Fruit fly (Drosophila melanogaster) whole organism, embryonic: ENCODE data around the gene CG31041.
A peak's percentile ranks its signal among the peaks of the same experiment; 100 is the strongest.

ENCODE experiments used
- ATbp ChIP-seq: fragments of 200-800 bp; sonication (Bioruptor generic); optimal IDR thresholded peaks from 2 replicates; lab custom pipeline; 2017; ENCODE audit warnings: missing biosample characterization, mild to moderate bottlenecking, missing genetic modification characterization, missing genetic modification reagents
- Asciz ChIP-seq: fragments of 200-800 bp; sonication (Bioruptor generic); optimal IDR thresholded peaks from 2 replicates; lab custom pipeline; 2017; ENCODE audit warnings: missing biosample characterization, mild to moderate bottlenecking, missing genetic modification characterization, missing genetic modification reagents
- B-H1 ChIP-seq: fragments of 200-800 bp; sonication (Bioruptor generic); IDR thresholded peaks from 3 replicates; pipeline ENCODE4 v1.3.6; 2022; ENCODE audit warnings: missing biosample characterization, missing genetic modification characterization
- Bdp1 ChIP-seq: fragments of 200-800 bp; sonication (Bioruptor generic); optimal IDR thresholded peaks from 3 replicates; lab custom pipeline; 2016; ENCODE audit warnings: missing biosample characterization, missing genetic modification characterization
- Blimp-1 ChIP-seq: fragments of 200-800 bp; sonication (Bioruptor generic); optimal IDR thresholded peaks from 3 replicates; lab custom pipeline; 2018; ENCODE audit warnings: missing biosample characterization, missing genetic modification characterization, mild to moderate bottlenecking, moderate library complexity, missing genetic modification reagents
- CG10274 ChIP-seq: fragments of 200-800 bp; sonication (Bioruptor generic); optimal IDR thresholded peaks from 3 replicates; lab custom pipeline; 2017; ENCODE audit warnings: missing biosample characterization, mild to moderate bottlenecking, missing genetic modification characterization
- CG10431 ChIP-seq: fragments of 200-800 bp; sonication (Bioruptor generic); optimal IDR thresholded peaks from 3 replicates; lab custom pipeline; 2018; ENCODE audit warnings: missing biosample characterization, mild to moderate bottlenecking, missing genetic modification characterization
- CG11085 ChIP-seq: fragments of 200-800 bp; sonication (Bioruptor generic); IDR thresholded peaks from 2 replicates; pipeline ENCODE4 v1.3.6; 2022; ENCODE audit warnings: missing biosample characterization, missing genetic modification characterization
- CG13624 ChIP-seq: fragments of 200-800 bp; sonication (Bioruptor generic); optimal IDR thresholded peaks from 2 replicates; lab custom pipeline; 2016; ENCODE audit warnings: missing biosample characterization, missing genetic modification characterization
- CG16863 ChIP-seq: fragments of 200-800 bp; sonication (Bioruptor generic); optimal IDR thresholded peaks from 3 replicates; lab custom pipeline; 2016; ENCODE audit warnings: missing biosample characterization, missing genetic modification characterization
- CG17186 ChIP-seq: fragments of 200-800 bp; sonication (Bioruptor generic); optimal IDR thresholded peaks from 3 replicates; lab custom pipeline; 2017; ENCODE audit warnings: missing biosample characterization, missing genetic modification reagents, missing genetic modification characterization
- CG17612 ChIP-seq: fragments of 200-800 bp; sonication (Bioruptor generic); IDR thresholded peaks from 2 replicates; pipeline ENCODE4 v1.3.6; 2022; ENCODE audit warnings: missing biosample characterization, missing genetic modification characterization
- CG18619 ChIP-seq: fragments of 200-800 bp; sonication (Bioruptor generic); optimal IDR thresholded peaks from 3 replicates; lab custom pipeline; 2017; ENCODE audit warnings: missing biosample characterization, mild to moderate bottlenecking, missing genetic modification characterization
- CG2120 ChIP-seq: fragments of 200-800 bp; sonication (Bioruptor generic); optimal IDR thresholded peaks from 3 replicates; lab custom pipeline; 2016; ENCODE audit warnings: missing biosample characterization, missing genetic modification characterization
- CG3281 ChIP-seq: fragments of 200-800 bp; sonication (Bioruptor generic); optimal IDR thresholded peaks from 3 replicates; lab custom pipeline; 2017; ENCODE audit warnings: missing biosample characterization, mild to moderate bottlenecking, missing genetic modification characterization
- CG42726 ChIP-seq: fragments of 200-800 bp; sonication (Bioruptor generic); IDR thresholded peaks from 2 replicates; pipeline ENCODE4 v1.3.6; 2022; ENCODE audit warnings: missing biosample characterization, missing genetic modification characterization; ENCODE audit not compliant: partially characterized antibody
- CG8089 ChIP-seq: fragments of 200-800 bp; sonication (Bioruptor generic); optimal IDR thresholded peaks from 3 replicates; lab custom pipeline; 2016; ENCODE audit warnings: missing biosample characterization, missing genetic modification characterization
- CG9215 ChIP-seq: fragments of 200-800 bp; sonication (Bioruptor generic); IDR thresholded peaks from 2 replicates; pipeline ENCODE4 v1.3.6; 2022; ENCODE audit warnings: missing biosample characterization, missing genetic modification characterization
- D19A ChIP-seq: fragments of 200-800 bp; optimal IDR thresholded peaks from 3 replicates; lab custom pipeline; 2019; ENCODE audit warnings: missing biosample characterization, mild to moderate bottlenecking, missing genetic modification characterization, moderate library complexity
- Dfd ChIP-seq, 2 experiments: fragments of >200 bp; optimal IDR thresholded peaks; 2 replicates each; lab custom pipeline; 2017; ENCODE audit warnings: missing biosample characterization in 2 of 2, missing genetic modification characterization in 2 of 2
- E2f2 ChIP-seq: fragments of 200-800 bp; sonication (Bioruptor generic); IDR thresholded peaks from 2 replicates; pipeline ENCODE4 v1.3.6; 2022; ENCODE audit warnings: missing biosample characterization, missing genetic modification characterization
- Elba2 ChIP-seq: fragments of 200-800 bp; sonication (Bioruptor generic); optimal IDR thresholded peaks from 3 replicates; lab custom pipeline; 2016; ENCODE audit warnings: missing biosample characterization, missing genetic modification characterization
- HLH3B ChIP-seq: fragments of 200-800 bp; sonication (Bioruptor generic); IDR thresholded peaks from 2 replicates; pipeline ENCODE4 v1.3.6; 2022; ENCODE audit warnings: missing biosample characterization, missing genetic modification characterization
- HLHmδ ChIP-seq: fragments of 200-800 bp; sonication (Bioruptor generic); optimal IDR thresholded peaks from 2 replicates; lab custom pipeline; 2018; ENCODE audit warnings: missing biosample characterization, mild to moderate bottlenecking, missing genetic modification characterization, moderate library complexity
- Oli ChIP-seq: fragments of 200-800 bp; sonication (Bioruptor generic); optimal IDR thresholded peaks from 2 replicates; lab custom pipeline; 2018; ENCODE audit warnings: missing biosample characterization, mild to moderate bottlenecking, missing genetic modification characterization, moderate library complexity
- Scr ChIP-seq: fragments of 200-800 bp; sonication (Bioruptor generic); IDR thresholded peaks from 2 replicates; pipeline ENCODE4 v1.3.6; 2022; ENCODE audit warnings: missing biosample characterization, missing genetic modification characterization; ENCODE audit not compliant: partially characterized antibody
- Xrp1 ChIP-seq: fragments of 200-800 bp; sonication (Bioruptor generic); IDR thresholded peaks from 2 replicates; pipeline ENCODE4 v1.3.6; 2022; ENCODE audit warnings: missing biosample characterization, missing genetic modification characterization
- aop ChIP-seq: fragments of 200-800 bp; sonication (Bioruptor generic); IDR thresholded peaks from 2 replicates; pipeline ENCODE4 v1.3.6; 2022; ENCODE audit warnings: missing biosample characterization, missing genetic modification characterization
- bab2 ChIP-seq: fragments of 200-800 bp; sonication (Bioruptor generic); optimal IDR thresholded peaks from 2 replicates; lab custom pipeline; 2016; ENCODE audit warnings: missing biosample characterization, missing genetic modification characterization
- bcd ChIP-seq: fragments of 200-800 bp; sonication (Bioruptor generic); optimal IDR thresholded peaks from 2 replicates; lab custom pipeline; 2017; ENCODE audit warnings: missing biosample characterization, mild to moderate bottlenecking, missing genetic modification characterization
- cato ChIP-seq: fragments of 200-800 bp; sonication (Bioruptor generic); optimal IDR thresholded peaks from 2 replicates; lab custom pipeline; 2016; ENCODE audit warnings: missing biosample characterization, missing genetic modification characterization, borderline replicate concordance
- ci ChIP-seq: fragments of 200-800 bp; sonication (Bioruptor generic); IDR thresholded peaks from 3 replicates; pipeline ENCODE4 v1.3.6; 2022; ENCODE audit warnings: missing biosample characterization, missing genetic modification characterization
- dm ChIP-seq: fragments of 200-800 bp; sonication (Bioruptor generic); optimal IDR thresholded peaks from 3 replicates; lab custom pipeline; 2016; ENCODE audit warnings: missing biosample characterization, missing genetic modification characterization
- eve ChIP-seq, 2 experiments: fragments of >200 bp; optimal IDR thresholded peaks; 2 replicates each; lab custom pipeline; 2017; ENCODE audit warnings: missing biosample characterization in 2 of 2, missing genetic modification characterization in 2 of 2
- fd102C ChIP-seq: fragments of 200-800 bp; sonication (Bioruptor generic); optimal IDR thresholded peaks from 2 replicates; lab custom pipeline; 2018; ENCODE audit warnings: missing biosample characterization, mild to moderate bottlenecking, missing genetic modification characterization, moderate library complexity
- gce ChIP-seq: fragments of 200-800 bp; sonication (Bioruptor generic); IDR thresholded peaks from 3 replicates; pipeline ENCODE4 v1.3.6; 2022; ENCODE audit warnings: missing biosample characterization, missing genetic modification characterization
- grau ChIP-seq: fragments of 200-800 bp; optimal IDR thresholded peaks from 3 replicates; lab custom pipeline; 2019; ENCODE audit warnings: missing biosample characterization, mild to moderate bottlenecking, missing genetic modification characterization, moderate library complexity
- hbn ChIP-seq: fragments of 200-800 bp; sonication (Bioruptor generic); IDR thresholded peaks from 2 replicates; pipeline ENCODE4 v1.3.6; 2022; ENCODE audit warnings: missing biosample characterization, missing genetic modification characterization; ENCODE audit not compliant: partially characterized antibody
- jing ChIP-seq: fragments of 200-800 bp; sonication (Bioruptor generic); optimal IDR thresholded peaks from 2 replicates; lab custom pipeline; 2018; ENCODE audit warnings: missing biosample characterization, mild to moderate bottlenecking, missing genetic modification characterization
- mam ChIP-seq: fragments of 200-800 bp; sonication (Bioruptor generic); optimal IDR thresholded peaks from 3 replicates; lab custom pipeline; 2016; ENCODE audit warnings: missing biosample characterization, missing genetic modification characterization
- pan ChIP-seq, 4 experiments: fragments of >200 bp in 3 of 4; fragments of 200-800 bp in 1 of 4; sonication (Bioruptor generic) in 1 of 4; optimal IDR thresholded peaks in 3 of 4; IDR thresholded peaks in 1 of 4; 2 replicates each; pipeline versions ENCODE4 v1.3.6 to Lab custom; 2017 to 2022; ENCODE audit warnings: missing biosample characterization in 2 of 4, missing genetic modification characterization in 2 of 4, mixed read lengths in 1 of 4
- psq ChIP-seq: fragments of 200-800 bp; sonication (Bioruptor generic); optimal IDR thresholded peaks from 2 replicates; lab custom pipeline; 2017; ENCODE audit warnings: missing biosample characterization, missing genetic modification characterization
- pzg ChIP-seq: fragments of 200-800 bp; sonication (Bioruptor generic); optimal IDR thresholded peaks from 3 replicates; lab custom pipeline; 2018; ENCODE audit warnings: missing biosample characterization, mild to moderate bottlenecking, missing genetic modification characterization, moderate library complexity
- repo ChIP-seq: fragments of 200-800 bp; sonication (Bioruptor generic); optimal IDR thresholded peaks from 2 replicates; lab custom pipeline; 2016; ENCODE audit warnings: missing biosample characterization, missing genetic modification characterization
- shn ChIP-seq: fragments of 200-800 bp; sonication (Bioruptor generic); optimal IDR thresholded peaks from 3 replicates; lab custom pipeline; 2016; ENCODE audit warnings: missing biosample characterization, missing genetic modification characterization
- tup ChIP-seq: fragments of 200-800 bp; sonication (Bioruptor generic); optimal IDR thresholded peaks from 2 replicates; lab custom pipeline; 2016; ENCODE audit warnings: missing biosample characterization, mild to moderate bottlenecking, missing genetic modification characterization, moderate library complexity
- tx ChIP-seq: fragments of 200-800 bp; sonication (Bioruptor generic); optimal IDR thresholded peaks from 2 replicates; lab custom pipeline; 2016; ENCODE audit warnings: missing biosample characterization, missing genetic modification characterization
- vnd ChIP-seq: fragments of 200-800 bp; sonication (Bioruptor generic); IDR thresholded peaks from 3 replicates; pipeline ENCODE4 v1.3.6; 2022; ENCODE audit warnings: missing biosample characterization, missing genetic modification characterization; ENCODE audit not compliant: partially characterized antibody
- zen ChIP-seq: fragments of 200-800 bp; sonication (Bioruptor generic); optimal IDR thresholded peaks from 3 replicates; lab custom pipeline; 2018; ENCODE audit warnings: missing biosample characterization, mild to moderate bottlenecking, missing genetic modification characterization, moderate library complexity
- zen2 ChIP-seq: fragments of 200-800 bp; sonication (Bioruptor generic); IDR thresholded peaks from 3 replicates; pipeline ENCODE4 v1.3.6; 2022; ENCODE audit warnings: missing biosample characterization, missing genetic modification characterization; ENCODE audit not compliant: partially characterized antibody

Gene CG31041

DNA sequence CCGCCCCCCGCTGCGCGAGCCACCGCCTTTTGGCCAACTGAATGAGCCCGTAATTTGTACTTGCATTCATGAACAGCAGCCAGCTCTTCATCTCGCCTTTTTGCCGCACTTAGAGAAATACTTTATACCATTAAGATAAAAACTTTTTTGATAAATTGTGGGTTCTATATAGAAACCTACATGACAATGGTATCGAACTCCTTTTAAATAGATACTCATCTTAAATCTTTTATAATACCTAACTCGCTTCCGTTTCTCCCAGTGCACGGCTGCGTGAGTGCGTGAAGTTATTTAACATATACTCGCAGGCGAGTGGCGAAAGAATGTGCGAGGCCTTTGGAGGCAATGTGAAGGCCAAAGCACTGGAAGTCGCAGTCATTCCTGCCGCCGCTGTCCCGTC, 35.2 kb upstream of the CG31041 start (continued):
- TF ChIP-seq CG3281 (GFP tag; lab: Kevin White, UChicago) (peak; percentile 32), vnd (GFP tag; lab: Robert Waterston, UW) (no peak), gce (GFP tag; lab: Robert Waterston, UW) (0 out of 3 replicates have a peak, but pooled peaks have one; percentile 37), ATbp (GFP tag; lab: Kevin White, UChicago) (peak; percentile 15), CG42726 (GFP tag; lab: Robert Waterston, UW) (no peak), CG11085 (no peak), cato (GFP tag; lab: Kevin White, UChicago) (no peak), Blimp-1 (peak; percentile 30), pzg (no peak), bcd (no peak), Asciz (GFP tag; lab: Kevin White, UChicago) (no peak), mam (GFP tag; lab: Kevin White, UChicago) (no peak), E2f2 (GFP tag; lab: Robert Waterston, UW) (peak; percentile 25; the same call in 1 of the 2 replicates), HLH3B (GFP tag; lab: Robert Waterston, UW) (peak; percentile 67), CG17612 (GFP tag; lab: Robert Waterston, UW) (no peak), shn (GFP tag; lab: Kevin White, UChicago) (no peak), zen (peak; percentile 1), Scr (GFP tag; lab: Robert Waterston, UW) (no peak), D19A (tag; lab: Kevin White, UChicago) (peak; percentile 14), CG18619 (GFP tag; lab: Kevin White, UChicago) (peak; percentile 7), CG10431 (no peak), CG10274 (GFP tag; lab: Kevin White, UChicago) (no peak), Dfd (GFP tag; optimal IDR thresholded peaks at IDR 0.05; lab: Kevin White, UChicago) (no peak), Bdp1 (GFP tag; lab: Kevin White, UChicago) (no peak), eve (GFP tag; optimal IDR thresholded peaks at IDR 0.05; lab: Kevin White, UChicago) (no peak), grau (tag; lab: Kevin White, UChicago) (peak; percentile 45), HLHmδ (GFP tag; lab: Kevin White, UChicago) (no peak), CG9215 (GFP tag; lab: Robert Waterston, UW) (0 out of 2 replicates have a peak, but pooled peaks have one; percentile 13), ci (GFP tag; lab: Robert Waterston, UW) (peak; percentile 69; the same call in 2 of the 3 replicates), fd102C (no peak), pan (optimal IDR thresholded peaks at IDR 0.05; lab: Kevin White, UChicago) (no peak), pan (GFP tag; optimal IDR thresholded peaks at IDR 0.05 in 1 of 2, IDR thresholded peaks at IDR 0.05 in 1 of 2) (peak in 1 of 2 experiments; percentile 49), CG2120 (peak; percentile 46), dm (GFP tag; lab: Kevin White, UChicago) (no peak), CG13624 (peak; percentile 18), Oli (tag; lab: Kevin White, UChicago) (peak; percentile 26), jing (GFP tag; lab: Kevin White, UChicago) (no peak), CG16863 (no peak), Xrp1 (GFP tag; lab: Robert Waterston, UW) (peak; percentile 50; the same call in 1 of the 2 replicates), hbn (GFP tag; lab: Robert Waterston, UW) (no peak), tx (GFP tag; lab: Kevin White, UChicago) (no peak), tup (GFP tag; lab: Kevin White, UChicago) (no peak), repo (GFP tag; lab: Kevin White, UChicago) (no peak), bab2 (GFP tag; lab: Kevin White, UChicago) (no peak), aop (GFP tag; lab: Robert Waterston, UW) (no peak), Elba2 (GFP tag; lab: Kevin White, UChicago) (no peak), zen2 (GFP tag; lab: Robert Waterston, UW) (no peak), psq (GFP tag; lab: Kevin White, UChicago) (no peak), B-H1 (no peak), CG8089 (no peak), CG17186 (GFP tag; lab: Kevin White, UChicago) (no peak)
